Worm (Caenorhabditis elegans) whole organism, early embryonic: ENCODE measurements around the gene gmap-2.

Source experiments
- B0310.2 ChIP-seq: sonication (generic microtip); optimal IDR thresholded peaks from 2 replicates; lab custom pipeline; 2016; ENCODE audit warnings: mild to moderate bottlenecking, missing genetic modification characterization, missing compliant biosample characterization
- F13C5.2 ChIP-seq: sonication (generic microtip); optimal IDR thresholded peaks from 2 replicates; lab custom pipeline; 2017; ENCODE audit warnings: mild to moderate bottlenecking, missing genetic modification characterization, inconsistent platforms, missing compliant biosample characterization
- aly-1 ChIP-seq: sonication (generic microtip); optimal IDR thresholded peaks from 2 replicates; lab custom pipeline; 2016; ENCODE audit warnings: missing genetic modification characterization, missing compliant biosample characterization
- ama-1 ChIP-seq: fragments of 150-350 bp; optimal IDR thresholded peaks from 2 replicates; lab custom pipeline; 2014
- flt-1 ChIP-seq: fragments of 200-800 bp; sonication (Bioruptor generic); IDR thresholded peaks from 2 replicates; pipeline ENCODE4 v1.3.6; 2022; ENCODE audit warnings: missing genetic modification characterization, missing compliant biosample characterization
- tbx-37 ChIP-seq: fragments of 200-800 bp; sonication (Bioruptor generic); conservative IDR thresholded peaks from 2 replicates; pipeline ENCODE4 v1.3.6; 2022; ENCODE audit warnings: missing genetic modification reagents, missing genetic modification characterization, missing compliant biosample characterization
- tra-4 ChIP-seq: sonication (generic microtip); optimal IDR thresholded peaks from 2 replicates; lab custom pipeline; 2017; ENCODE audit warnings: missing genetic modification characterization, missing compliant biosample characterization

DNA sequence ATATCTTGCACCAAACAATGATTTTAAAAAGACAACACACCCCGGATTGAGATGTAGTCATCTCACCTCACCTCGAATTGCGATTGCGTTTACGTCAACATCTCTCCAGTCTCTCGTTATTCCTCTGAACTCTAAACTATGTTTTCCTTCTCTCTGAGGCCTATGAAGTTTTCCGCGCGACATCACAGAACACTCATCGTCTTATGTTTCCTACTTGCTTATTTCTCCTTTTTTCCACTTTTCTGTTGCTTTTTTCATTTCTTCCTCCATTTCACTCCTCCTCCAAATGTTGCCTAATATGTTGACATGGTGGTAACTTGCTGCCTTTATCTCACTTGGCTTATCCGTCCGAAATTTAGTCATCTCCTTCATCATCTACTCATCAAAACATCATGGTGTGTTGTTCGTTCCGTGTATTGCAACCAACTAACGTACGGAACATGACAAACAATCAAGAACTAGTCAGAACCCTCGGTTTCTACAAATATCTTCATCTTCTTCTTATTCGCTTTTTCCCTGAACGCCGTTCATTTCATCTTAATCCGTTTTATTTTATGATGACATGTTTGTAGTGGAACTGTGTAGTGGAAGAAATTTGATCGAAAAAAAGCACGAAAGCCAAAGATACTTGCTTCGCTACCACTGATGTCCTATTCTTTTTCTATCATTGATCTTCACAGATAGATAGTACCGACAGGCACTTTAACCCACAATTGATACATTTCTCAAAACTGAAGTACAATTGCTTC is 43.8 kb downstream of the gmap-2 start:
- TF ChIP-seq flt-1 (GFP tag; lab: Robert Waterston, UW) (no peak), ama-1 (no peak), tra-4 (tag; lab: Kevin White, UChicago) (no peak), B0310.2 (tag; lab: Kevin White, UChicago) (no peak), aly-1 (tag; lab: Kevin White, UChicago) (no peak), F13C5.2 (tag; lab: Kevin White, UChicago) (no peak), tbx-37 (GFP tag; lab: Robert Waterston, UW) (no peak)
